Fruit fly (Drosophila melanogaster) whole organism, embryonic: Measurements from ENCODE around the gene et.

Experiments used
- C15 ChIP-seq: fragments of 200-800 bp; sonication (Bioruptor generic); IDR thresholded peaks from 3 replicates; pipeline ENCODE4 v1.3.6; 2022; ENCODE audit warnings: missing biosample characterization, missing genetic modification characterization
- CG10147 ChIP-seq: fragments of 200-800 bp; sonication (Bioruptor generic); optimal IDR thresholded peaks from 2 replicates; lab custom pipeline; 2019; ENCODE audit warnings: missing biosample characterization, mild to moderate bottlenecking, missing genetic modification characterization, moderate library complexity
- CG10654 ChIP-seq: fragments of 200-800 bp; sonication (Bioruptor generic); optimal IDR thresholded peaks from 2 replicates; lab custom pipeline; 2016; ENCODE audit warnings: missing biosample characterization, missing genetic modification characterization
- CG11560 ChIP-seq: fragments of 200-800 bp; sonication (Bioruptor generic); IDR thresholded peaks from 3 replicates; pipeline ENCODE4 v1.3.6; 2022; ENCODE audit warnings: missing biosample characterization, missing genetic modification characterization
- CG12744 ChIP-seq: fragments of 200-800 bp; sonication (Bioruptor generic); optimal IDR thresholded peaks from 2 replicates; lab custom pipeline; 2016; ENCODE audit warnings: missing biosample characterization, missing genetic modification characterization
- CG12942 ChIP-seq: fragments of 200-800 bp; sonication (Bioruptor generic); optimal IDR thresholded peaks from 3 replicates; lab custom pipeline; 2016; ENCODE audit warnings: missing biosample characterization, missing genetic modification characterization
- CG13296 ChIP-seq: fragments of 200-800 bp; sonication (Bioruptor generic); optimal IDR thresholded peaks from 3 replicates; lab custom pipeline; 2018; ENCODE audit warnings: missing biosample characterization, mild to moderate bottlenecking, missing genetic modification characterization
- CG14441 ChIP-seq: fragments of 200-800 bp; sonication (Bioruptor generic); IDR thresholded peaks from 2 replicates; pipeline ENCODE4 v1.3.6; 2022; ENCODE audit warnings: missing biosample characterization, missing genetic modification characterization
- CG17829 ChIP-seq: fragments of 200-800 bp; optimal IDR thresholded peaks from 2 replicates; lab custom pipeline; 2019; ENCODE audit warnings: missing biosample characterization, mild to moderate bottlenecking, missing genetic modification characterization, moderate library complexity
- CG30403 ChIP-seq: fragments of 200-800 bp; sonication (Bioruptor generic); optimal IDR thresholded peaks from 3 replicates; lab custom pipeline; 2016; ENCODE audit warnings: missing biosample characterization, missing genetic modification characterization
- CG6689 ChIP-seq: fragments of 200-800 bp; sonication (Bioruptor generic); IDR thresholded peaks from 2 replicates; pipeline ENCODE4 v1.3.6; 2022; ENCODE audit warnings: missing biosample characterization, missing genetic modification characterization
- CG7839 ChIP-seq: fragments of 200-800 bp; sonication (Bioruptor generic); optimal IDR thresholded peaks from 3 replicates; lab custom pipeline; 2018; ENCODE audit warnings: missing biosample characterization, mild to moderate bottlenecking, missing genetic modification characterization, moderate library complexity
- CG7987 ChIP-seq: fragments of 200-800 bp; sonication (Bioruptor generic); optimal IDR thresholded peaks from 2 replicates; lab custom pipeline; 2018; ENCODE audit warnings: missing biosample characterization, mild to moderate bottlenecking, missing genetic modification characterization, moderate library complexity
- CG8924 ChIP-seq: fragments of 200-800 bp; optimal IDR thresholded peaks from 3 replicates; lab custom pipeline; 2019; ENCODE audit warnings: missing biosample characterization, mild to moderate bottlenecking, missing genetic modification characterization, moderate library complexity
- CG8944 ChIP-seq: fragments of 200-800 bp; sonication (Bioruptor generic); optimal IDR thresholded peaks from 3 replicates; lab custom pipeline; 2016; ENCODE audit warnings: missing biosample characterization, missing genetic modification characterization
- CG9817 ChIP-seq: fragments of 200-800 bp; sonication (Bioruptor generic); optimal IDR thresholded peaks from 2 replicates; lab custom pipeline; 2018; ENCODE audit warnings: missing biosample characterization, mild to moderate bottlenecking, missing genetic modification characterization, moderate library complexity
- D19B ChIP-seq: fragments of 200-800 bp; sonication (Bioruptor generic); optimal IDR thresholded peaks from 2 replicates; lab custom pipeline; 2017; ENCODE audit warnings: missing biosample characterization, mild to moderate bottlenecking, missing genetic modification characterization
- Dek ChIP-seq: fragments of 200-800 bp; sonication (Bioruptor generic); optimal IDR thresholded peaks from 3 replicates; lab custom pipeline; 2019; ENCODE audit warnings: missing biosample characterization, mild to moderate bottlenecking, missing genetic modification characterization, moderate library complexity
- E2f1 ChIP-seq: fragments of 200-800 bp; sonication (Bioruptor generic); IDR thresholded peaks from 2 replicates; pipeline ENCODE4 v1.3.6; 2022; ENCODE audit warnings: missing biosample characterization, missing genetic modification characterization
- ERR ChIP-seq: fragments of 200-800 bp; sonication (Bioruptor generic); optimal IDR thresholded peaks from 2 replicates; lab custom pipeline; 2016; ENCODE audit warnings: missing biosample characterization, missing genetic modification characterization
- Fer1 ChIP-seq: fragments of 200-800 bp; sonication (Bioruptor generic); optimal IDR thresholded peaks from 2 replicates; lab custom pipeline; 2017; ENCODE audit warnings: missing biosample characterization, mild to moderate bottlenecking, missing genetic modification characterization
- Gug ChIP-seq: fragments of 200-800 bp; sonication (Bioruptor generic); IDR thresholded peaks from 4 replicates; pipeline ENCODE4 v1.3.6; 2022; ENCODE audit warnings: missing biosample characterization, missing genetic modification characterization
- Hmx ChIP-seq: fragments of 200-800 bp; sonication (Bioruptor generic); optimal IDR thresholded peaks from 2 replicates; lab custom pipeline; 2016; ENCODE audit warnings: missing biosample characterization, missing genetic modification characterization
- Jarid2 ChIP-seq: fragments of 200-800 bp; sonication (Bioruptor generic); optimal IDR thresholded peaks from 3 replicates; lab custom pipeline; 2017; ENCODE audit warnings: mild to moderate bottlenecking, missing biosample characterization, missing genetic modification reagents, missing genetic modification characterization
- Lhr ChIP-seq: fragments of 200-800 bp; sonication (Bioruptor generic); optimal IDR thresholded peaks from 3 replicates; lab custom pipeline; 2017; ENCODE audit warnings: mild to moderate bottlenecking, missing biosample characterization, missing genetic modification reagents, missing genetic modification characterization
- Lim3 ChIP-seq: fragments of 200-800 bp; sonication (Bioruptor generic); IDR thresholded peaks from 2 replicates; pipeline ENCODE4 v1.3.6; 2022; ENCODE audit warnings: missing biosample characterization, missing genetic modification characterization
- Myb ChIP-seq: fragments of 200-800 bp; sonication (Bioruptor generic); optimal IDR thresholded peaks from 2 replicates; lab custom pipeline; 2016; ENCODE audit warnings: missing biosample characterization, missing genetic modification characterization
- Scr ChIP-seq: fragments of 200-800 bp; sonication (Bioruptor generic); IDR thresholded peaks from 2 replicates; pipeline ENCODE4 v1.3.6; 2022; ENCODE audit warnings: missing biosample characterization, missing genetic modification characterization; ENCODE audit not compliant: partially characterized antibody
- Ssrp ChIP-seq: fragments of 200-800 bp; sonication (Bioruptor generic); optimal IDR thresholded peaks from 2 replicates; lab custom pipeline; 2018; ENCODE audit warnings: missing biosample characterization, mild to moderate bottlenecking, missing genetic modification characterization, moderate library complexity
- al ChIP-seq: fragments of 200-800 bp; sonication (Bioruptor generic); IDR thresholded peaks from 2 replicates; pipeline ENCODE4 v1.3.6; 2022; ENCODE audit warnings: missing biosample characterization, missing genetic modification characterization
- ara ChIP-seq: fragments of 200-800 bp; sonication (Bioruptor generic); IDR thresholded peaks from 2 replicates; pipeline ENCODE4 v1.3.6; 2022; ENCODE audit warnings: missing biosample characterization, missing genetic modification characterization
- az2 ChIP-seq: fragments of 200-800 bp; sonication (Bioruptor generic); optimal IDR thresholded peaks from 3 replicates; lab custom pipeline; 2016; ENCODE audit warnings: missing biosample characterization, missing genetic modification characterization
- bigmax ChIP-seq: fragments of 200-800 bp; sonication (Bioruptor generic); optimal IDR thresholded peaks from 2 replicates; lab custom pipeline; 2018; ENCODE audit warnings: missing biosample characterization, mild to moderate bottlenecking, missing genetic modification characterization
- cas ChIP-seq: fragments of 200-800 bp; sonication (Bioruptor generic); IDR thresholded peaks from 2 replicates; pipeline ENCODE4 v1.3.6; 2022; ENCODE audit warnings: missing biosample characterization, missing genetic modification characterization
- eve ChIP-seq, 2 experiments: fragments of >200 bp; optimal IDR thresholded peaks; 2 replicates each; lab custom pipeline; 2017; ENCODE audit warnings: missing biosample characterization in 2 of 2, missing genetic modification characterization in 2 of 2
- ham ChIP-seq: fragments of 200-800 bp; sonication (Bioruptor generic); IDR thresholded peaks from 2 replicates; pipeline ENCODE4 v1.3.6; 2022; ENCODE audit warnings: missing biosample characterization, missing genetic modification characterization
- hb ChIP-seq: fragments of 200-800 bp; sonication (Bioruptor generic); IDR thresholded peaks from 3 replicates; pipeline ENCODE4 v1.3.6; 2022; ENCODE audit warnings: missing biosample characterization, missing genetic modification characterization; ENCODE audit not compliant: partially characterized antibody
- hbn ChIP-seq: fragments of 200-800 bp; sonication (Bioruptor generic); IDR thresholded peaks from 2 replicates; pipeline ENCODE4 v1.3.6; 2022; ENCODE audit warnings: missing biosample characterization, missing genetic modification characterization; ENCODE audit not compliant: partially characterized antibody
- jing ChIP-seq: fragments of 200-800 bp; sonication (Bioruptor generic); optimal IDR thresholded peaks from 2 replicates; lab custom pipeline; 2018; ENCODE audit warnings: missing biosample characterization, mild to moderate bottlenecking, missing genetic modification characterization
- lilli ChIP-seq: fragments of 200-800 bp; sonication (Bioruptor generic); optimal IDR thresholded peaks from 3 replicates; lab custom pipeline; 2016; ENCODE audit warnings: missing biosample characterization, missing genetic modification characterization
- nom ChIP-seq: fragments of 200-800 bp; sonication (Bioruptor generic); optimal IDR thresholded peaks from 2 replicates; lab custom pipeline; 2017; ENCODE audit warnings: missing biosample characterization, missing genetic modification characterization, mild to moderate bottlenecking, moderate library complexity, missing genetic modification reagents
- org-1 ChIP-seq: fragments of 200-800 bp; sonication (Bioruptor generic); optimal IDR thresholded peaks from 2 replicates; lab custom pipeline; 2017; ENCODE audit warnings: missing biosample characterization, missing genetic modification characterization
- pan ChIP-seq, 4 experiments: fragments of >200 bp in 3 of 4; fragments of 200-800 bp in 1 of 4; sonication (Bioruptor generic) in 1 of 4; optimal IDR thresholded peaks in 3 of 4; IDR thresholded peaks in 1 of 4; 2 replicates each; pipeline versions ENCODE4 v1.3.6 to Lab custom; 2017 to 2022; ENCODE audit warnings: missing biosample characterization in 2 of 4, missing genetic modification characterization in 2 of 4, mixed read lengths in 1 of 4
- prd ChIP-seq, 3 experiments: fragments of >200 bp in 2 of 3; fragments of 200-800 bp in 1 of 3; sonication (Bioruptor generic) in 1 of 3; optimal IDR thresholded peaks in 2 of 3; IDR thresholded peaks in 1 of 3; 2 replicates in 2 of 3; 3 replicates in 1 of 3; pipeline versions ENCODE4 v1.3.6 to Lab custom; 2017 to 2022; ENCODE audit warnings: missing biosample characterization in 1 of 3, missing genetic modification characterization in 1 of 3
- pum ChIP-seq: fragments of 200-800 bp; sonication (Bioruptor generic); optimal IDR thresholded peaks from 2 replicates; lab custom pipeline; 2016; ENCODE audit warnings: missing biosample characterization, missing genetic modification characterization
- salm ChIP-seq: fragments of 200-800 bp; sonication (Bioruptor generic); optimal IDR thresholded peaks from 2 replicates; lab custom pipeline; 2018; ENCODE audit warnings: missing biosample characterization, mild to moderate bottlenecking, missing genetic modification characterization
- shn ChIP-seq: fragments of 200-800 bp; sonication (Bioruptor generic); optimal IDR thresholded peaks from 3 replicates; lab custom pipeline; 2016; ENCODE audit warnings: missing biosample characterization, missing genetic modification characterization
- slou ChIP-seq: fragments of 200-800 bp; sonication (Bioruptor generic); optimal IDR thresholded peaks from 3 replicates; lab custom pipeline; 2016; ENCODE audit warnings: missing biosample characterization, missing genetic modification characterization
- slp2 ChIP-seq: fragments of 200-800 bp; sonication (Bioruptor generic); optimal IDR thresholded peaks from 2 replicates; lab custom pipeline; 2016; ENCODE audit warnings: missing biosample characterization, missing genetic modification characterization
- sna ChIP-seq: fragments of 200-800 bp; sonication (Bioruptor generic); IDR thresholded peaks from 2 replicates; pipeline ENCODE4 v1.3.6; 2022; ENCODE audit warnings: missing biosample characterization, missing genetic modification characterization; ENCODE audit not compliant: partially characterized antibody

Gene et

DNA sequence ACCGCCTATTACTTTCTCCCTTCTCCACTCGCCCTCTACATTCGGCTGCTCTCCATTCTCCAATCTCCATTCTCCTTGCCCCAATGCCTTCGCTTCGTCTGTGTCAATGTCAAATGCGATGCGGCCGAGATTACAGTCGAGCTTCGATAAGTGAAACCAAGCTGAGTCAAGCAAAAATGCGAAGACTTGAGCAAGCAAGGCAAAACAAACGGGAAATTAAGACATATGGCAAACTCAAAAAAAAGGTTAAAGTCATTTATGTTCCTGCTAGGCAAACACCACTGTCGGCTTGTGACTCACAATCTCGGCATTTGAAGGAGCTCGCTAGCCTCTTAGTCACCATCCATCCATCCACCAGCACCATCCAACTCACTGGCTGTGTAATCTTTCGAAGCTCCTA, 7.3 kb downstream of the et start (continued):
- peak; percentile 97 for TF ChIP-seq CG30403 (GFP tag; lab: Kevin White, UChicago)
- no peak for TF ChIP-seq hb
- peak; percentile 94 for TF ChIP-seq CG8924
- TF ChIP-seq CG17829, result peak; percentile 94
- peak; percentile 97 for TF ChIP-seq CG12942 (GFP tag; lab: Kevin White, UChicago)
- peak; percentile 57 for TF ChIP-seq cas (GFP tag; lab: Robert Waterston, UW)
- TF ChIP-seq Hmx (GFP tag; lab: Kevin White, UChicago), result no peak
- no peak for TF ChIP-seq sna (GFP tag; lab: Robert Waterston, UW)
- TF ChIP-seq Scr (GFP tag; lab: Robert Waterston, UW), result no peak
- TF ChIP-seq CG6689 (GFP tag; lab: Robert Waterston, UW), result peak; percentile 94
- TF ChIP-seq Gug (GFP tag; lab: Robert Waterston, UW), result peak; percentile 95
- TF ChIP-seq ham (GFP tag; lab: Robert Waterston, UW), result peak; percentile 77
- TF ChIP-seq hbn (GFP tag; lab: Robert Waterston, UW), result no peak
- TF ChIP-seq CG9817 (tag; lab: Kevin White, UChicago), result peak; percentile 97
- peak; percentile 54 for TF ChIP-seq Jarid2 (GFP tag; lab: Kevin White, UChicago)
- peak; percentile 98 for TF ChIP-seq pum (GFP tag; lab: Kevin White, UChicago)
- TF ChIP-seq nom (GFP tag; lab: Kevin White, UChicago), result peak; percentile 96
- peak; percentile 95 for TF ChIP-seq Ssrp (tag; lab: Kevin White, UChicago)
- peak; percentile 90 for TF ChIP-seq slp2 (GFP tag; lab: Kevin White, UChicago)
- TF ChIP-seq Dek (tag; lab: Kevin White, UChicago), result peak; percentile 94
- TF ChIP-seq CG7987 (GFP tag; lab: Kevin White, UChicago), result peak; percentile 86
- peak; percentile 84 for TF ChIP-seq al
- TF ChIP-seq Lhr (GFP tag; lab: Kevin White, UChicago), result peak; percentile 90
- peak; percentile 95 for TF ChIP-seq ara (GFP tag; lab: Robert Waterston, UW)
- peak; percentile 92 for TF ChIP-seq CG14441
- TF ChIP-seq Myb (GFP tag; lab: Kevin White, UChicago), result peak; percentile 90
- peak; percentile 67 for TF ChIP-seq D19B (GFP tag; lab: Kevin White, UChicago)
- TF ChIP-seq pan (optimal IDR thresholded peaks at IDR 0.05; lab: Kevin White, UChicago), result no peak
- peak in 1 of 2 experiments; percentile 92 for TF ChIP-seq pan (GFP tag; optimal IDR thresholded peaks at IDR 0.05 in 1 of 2, IDR thresholded peaks at IDR 0.05 in 1 of 2)
- peak; percentile 87 for TF ChIP-seq E2f1 (GFP tag; lab: Robert Waterston, UW)
- TF ChIP-seq CG11560, result peak; percentile 85
- TF ChIP-seq bigmax (GFP tag; lab: Kevin White, UChicago), result peak; percentile 36
- peak; percentile 88 for TF ChIP-seq CG12744 (GFP tag; lab: Kevin White, UChicago)
- TF ChIP-seq shn, result peak; percentile 98
- peak; percentile 98 for TF ChIP-seq ERR (GFP tag; lab: Kevin White, UChicago)
- no peak for TF ChIP-seq prd (optimal IDR thresholded peaks at IDR 0.05; lab: Kevin White, UChicago)
- TF ChIP-seq prd (GFP tag; IDR thresholded peaks at IDR 0.05; lab: Robert Waterston, UW), result peak; percentile 95
- no peak for TF ChIP-seq CG10147 (GFP tag; lab: Kevin White, UChicago)
- peak; percentile 98 for TF ChIP-seq az2 (GFP tag; lab: Kevin White, UChicago)
- peak; percentile 83 for TF ChIP-seq Lim3 (GFP tag; lab: Robert Waterston, UW)
- peak; percentile 98 for TF ChIP-seq CG8944 (GFP tag; lab: Kevin White, UChicago)
- TF ChIP-seq C15 (GFP tag; lab: Robert Waterston, UW), result peak; percentile 77
- peak; percentile 91 for TF ChIP-seq Fer1 (GFP tag; lab: Kevin White, UChicago)
- peak; percentile 96 for TF ChIP-seq org-1 (GFP tag; lab: Kevin White, UChicago)
- TF ChIP-seq CG10654 (GFP tag; lab: Kevin White, UChicago), result peak; percentile 88
- TF ChIP-seq CG7839 (tag; lab: Kevin White, UChicago), result peak; percentile 98
- TF ChIP-seq slou (GFP tag; lab: Kevin White, UChicago), result peak; percentile 90
- TF ChIP-seq lilli, result peak; percentile 99
- peak; percentile 94 for TF ChIP-seq salm (tag; lab: Kevin White, UChicago)
- peak in 1 of 2 experiments; percentile 55 for TF ChIP-seq eve (GFP tag; optimal IDR thresholded peaks at IDR 0.05; lab: Kevin White, UChicago)
- peak; percentile 87 for TF ChIP-seq CG13296 (GFP tag; lab: Kevin White, UChicago)
- peak; percentile 93 for TF ChIP-seq jing (GFP tag; lab: Kevin White, UChicago)
